Worm (Caenorhabditis elegans) whole organism, late embryonic: Measurements from ENCODE around the gene R12A1.3.

Source experiments
- ceh-14 ChIP-seq: sonication (generic microtip); optimal IDR thresholded peaks from 2 replicates; lab custom pipeline; 2016; ENCODE audit warnings: missing genotype, missing genetic modification characterization, missing compliant biosample characterization
- ceh-2 ChIP-seq: sonication (generic microtip); optimal IDR thresholded peaks from 2 replicates; lab custom pipeline; 2016; ENCODE audit warnings: missing genotype, missing genetic modification characterization, missing compliant biosample characterization
- ceh-24 ChIP-seq: sonication (generic microtip); optimal IDR thresholded peaks from 2 replicates; lab custom pipeline; 2016; ENCODE audit warnings: mild to moderate bottlenecking, missing genetic modification characterization, missing compliant biosample characterization
- ceh-48 ChIP-seq: sonication (generic microtip); optimal IDR thresholded peaks from 2 replicates; lab custom pipeline; 2016; ENCODE audit warnings: missing genetic modification characterization, inconsistent platforms, missing compliant biosample characterization
- ceh-9 ChIP-seq: sonication (generic microtip); optimal IDR thresholded peaks from 2 replicates; lab custom pipeline; 2016; ENCODE audit warnings: mild to moderate bottlenecking, missing genetic modification characterization, inconsistent platforms, missing compliant biosample characterization
- ets-4 ChIP-seq: sonication (generic microtip); optimal IDR thresholded peaks from 2 replicates; lab custom pipeline; 2016; ENCODE audit warnings: missing genetic modification characterization, missing compliant biosample characterization
- fkh-10 ChIP-seq: fragments of 150-350 bp; optimal IDR thresholded peaks from 2 replicates; lab custom pipeline; 2014; ENCODE audit warnings: missing biosample characterization, missing genetic modification reagents, missing genetic modification characterization
- nfya-1 ChIP-seq: sonication (generic microtip); optimal IDR thresholded peaks from 2 replicates; lab custom pipeline; 2017; ENCODE audit warnings: missing genetic modification characterization, mild to moderate bottlenecking, missing compliant biosample characterization, antibody characterized with exemption, moderate library complexity
- nhr-11 ChIP-seq: fragments of 150-350 bp; optimal IDR thresholded peaks from 2 replicates; lab custom pipeline; 2014; ENCODE audit warnings: missing biosample characterization, missing genetic modification characterization
- unc-55 ChIP-seq: sonication (generic microtip); optimal IDR thresholded peaks from 2 replicates; lab custom pipeline; 2017; ENCODE audit warnings: missing biosample characterization, missing genetic modification reagents, missing genetic modification characterization

ce11 chrV:1467444-1467843, 41.9 kb upstream of the R12A1.3 start, which contains the start of gene gid-8:
- TF ChIP-seq ceh-24 (tag; lab: Kevin White, UChicago) (no peak), fkh-10 (GFP tag; lab: Kevin White, UChicago) (no peak), ets-4 (no peak), ceh-9 (tag; lab: Kevin White, UChicago) (no peak), unc-55 (GFP tag; lab: Kevin White, UChicago) (no peak), nhr-11 (tag; lab: Kevin White, UChicago) (no peak), ceh-48 (tag; lab: Kevin White, UChicago) (no peak), nfya-1 (tag; lab: Kevin White, UChicago) (no peak), ceh-14 (tag; lab: Kevin White, UChicago) (no peak), ceh-2 (tag; lab: Kevin White, UChicago) (no peak)
